Worm (Caenorhabditis elegans): Measurements from ENCODE around the gene sdc-1.

DNA sequence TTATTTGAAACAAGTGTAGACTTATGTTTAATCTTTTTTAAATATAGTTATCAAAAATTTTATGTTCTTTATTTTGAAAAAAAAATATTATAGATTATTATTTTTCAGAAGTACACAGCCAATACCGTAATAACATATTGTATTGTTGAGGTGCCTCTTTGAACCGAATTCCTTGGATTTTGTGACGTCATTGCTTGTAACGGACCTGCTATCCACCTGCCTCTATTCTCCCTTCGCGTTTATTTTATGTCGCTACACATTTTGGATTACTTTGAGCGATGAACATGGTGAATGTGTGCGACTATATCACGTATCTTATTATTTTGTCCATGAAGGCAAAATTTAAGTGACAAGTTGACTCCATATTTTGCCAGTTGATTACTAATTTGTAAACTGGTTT is 51.7 kb downstream of the sdc-1 start:
- TF ChIP-seq lin-13 (GFP tag; optimal IDR thresholded peaks at IDR 0.05) (no peak), unc-39 (tag; optimal IDR thresholded peaks at IDR 0.05) (no peak), mdl-1 (tag; optimal IDR thresholded peaks at IDR 0.05) (no peak), snpc-4 (tag; optimal IDR thresholded peaks at IDR 0.05) (no peak), gmeb-1 (tag; optimal IDR thresholded peaks at IDR 0.05) (no peak), ZK546.5 (tag; optimal IDR thresholded peaks at IDR 0.05) (no peak), aly-2 (tag; optimal IDR thresholded peaks at IDR 0.05) (no peak), unc-62 (GFP tag; optimal IDR thresholded peaks at IDR 0.05) (no peak), ztf-4 (tag; optimal IDR thresholded peaks at IDR 0.05) (no peak), nhr-11 (tag; optimal IDR thresholded peaks at IDR 0.05) (no peak), ceh-16 (tag; optimal IDR thresholded peaks at IDR 0.05) (no peak), nhr-6 (tag; optimal IDR thresholded peaks at IDR 0.05) (no peak)

Measured in whole organism, L2 larva.